Worm (Caenorhabditis elegans): ENCODE data around the gene srh-37.

DNA sequence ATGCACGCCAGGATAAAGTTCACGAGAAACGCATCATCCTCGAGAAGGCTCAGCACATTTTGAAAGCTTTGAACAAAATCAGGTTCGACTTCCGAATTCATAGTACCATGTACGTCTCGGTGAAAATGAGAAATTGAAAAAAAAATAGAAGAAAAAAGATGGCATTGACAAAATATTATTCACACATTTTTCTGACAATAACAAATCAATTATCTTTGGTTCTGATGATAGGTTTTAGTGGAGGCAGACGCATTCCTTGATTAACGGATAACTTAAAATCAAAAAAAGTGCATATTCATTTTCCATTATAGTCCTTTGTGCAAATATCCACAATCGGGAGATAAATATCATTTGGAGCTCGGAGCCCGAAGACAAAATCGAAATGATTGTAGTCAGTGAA is 9.2 kb upstream of the srh-37 start, which contains the start of gene srw-107:
- TF ChIP-seq unc-62 (GFP tag; optimal IDR thresholded peaks at IDR 0.05) (no peak), ets-4 (GFP tag; optimal IDR thresholded peaks at IDR 0.05) (no peak), pbrm-1 (GFP tag; IDR thresholded peaks at IDR 0.05) (no peak), T26A5.8 (tag; optimal IDR thresholded peaks at IDR 0.05) (no peak), snpc-4 (GFP tag; optimal IDR thresholded peaks at IDR 0.05) (no peak), snpc-4 (tag; optimal IDR thresholded peaks at IDR 0.05) (no peak), pha-4 (tag; optimal IDR thresholded peaks at IDR 0.05) (no peak), dpff-1 (tag; optimal IDR thresholded peaks at IDR 0.05) (no peak), lin-40 (tag; optimal IDR thresholded peaks at IDR 0.05) (no peak), D2030.7 (GFP tag; IDR thresholded peaks at IDR 0.05) (no peak), F57C9.4 (tag; optimal IDR thresholded peaks at IDR 0.05) (no peak), ama-1 (optimal IDR thresholded peaks at IDR 0.05) (no peak), ama-1 (GFP tag; optimal IDR thresholded peaks at IDR 0.05) (no peak), dox-1 (GFP tag; IDR thresholded peaks at IDR 0.05) (no peak), nfya-2 (GFP tag; IDR thresholded peaks at IDR 0.05) (no peak), bed-2 (GFP tag; IDR thresholded peaks at IDR 0.05) (no peak)

Measured in whole organism, young adult.